Worm (Caenorhabditis elegans): ENCODE data around the gene B0393.7.

ce11 chrIII:4778003-4778402 lies at the start of gene B0393.7:
- TF ChIP-seq dao-5 (tag; optimal IDR thresholded peaks at IDR 0.05) (no peak), him-1 (tag; optimal IDR thresholded peaks at IDR 0.05) (no peak)
